Fruit fly (Drosophila melanogaster) S2 (cell line): ENCODE results near the gene Vm26Aa.

Experiments
- CG8478 ChIP-seq: fragments of >200 bp; optimal IDR thresholded peaks from 2 replicates; lab custom pipeline; 2018
- CTCF ChIP-seq, 2 experiments: fragments of >200 bp; optimal IDR thresholded peaks; 2 replicates each; lab custom pipeline; 2018

- TF ChIP-seq CTCF (optimal IDR thresholded peaks at IDR 0.05; lab: Kevin White, UChicago) = no peak
- no peak for TF ChIP-seq CG8478 (lab: Kevin White, UChicago)
Measured at dm6 chr2L:5974122-5974521, 14.0 kb upstream of the Vm26Aa start.
